Fruit fly (Drosophila melanogaster) whole organism, pupa: ENCODE results near the gene nAChRbeta1.

Experiments
- CG12605 ChIP-seq: fragments of 200-800 bp; sonication (Bioruptor generic); IDR thresholded peaks from 2 replicates; pipeline ENCODE4 v1.3.6; 2022; ENCODE audit warnings: missing biosample characterization, missing genetic modification characterization
- CG15710 ChIP-seq: fragments of 200-800 bp; sonication (Bioruptor generic); optimal IDR thresholded peaks from 2 replicates; lab custom pipeline; 2018; ENCODE audit warnings: missing biosample characterization, mild to moderate bottlenecking, missing genetic modification characterization, moderate library complexity
- CG9948 ChIP-seq: fragments of 200-800 bp; sonication (Bioruptor generic); optimal IDR thresholded peaks from 2 replicates; lab custom pipeline; 2018; ENCODE audit warnings: missing biosample characterization, mild to moderate bottlenecking, missing genetic modification characterization, moderate library complexity

dm6 chr3L:4461454-4462045 lies 32.4 kb downstream of the nAChRbeta1 start, which contains the start of gene CG15023:
- TF ChIP-seq CG9948 (tag; lab: Kevin White, UChicago), result no peak
- TF ChIP-seq CG12605 (GFP tag; lab: Robert Waterston, UW), result no peak
- TF ChIP-seq CG15710 (tag; lab: Kevin White, UChicago), result no peak
